Fruit fly (Drosophila melanogaster) whole organism, embryonic: Measurements from ENCODE around the gene CG5697.
A peak's percentile ranks its signal among the peaks of the same experiment; 100 is the strongest.

Source experiments
- Adf1 ChIP-seq: fragments of 200-800 bp; sonication (Bioruptor generic); IDR thresholded peaks from 2 replicates; pipeline ENCODE4 v1.3.6; 2022; ENCODE audit warnings: missing biosample characterization, missing genetic modification characterization
- Bgb ChIP-seq: fragments of 200-800 bp; sonication (Bioruptor generic); IDR thresholded peaks from 2 replicates; pipeline ENCODE4 v1.3.6; 2022; ENCODE audit warnings: missing biosample characterization, missing genetic modification characterization; ENCODE audit not compliant: partially characterized antibody
- CG10147 ChIP-seq: fragments of 200-800 bp; sonication (Bioruptor generic); optimal IDR thresholded peaks from 2 replicates; lab custom pipeline; 2019; ENCODE audit warnings: missing biosample characterization, mild to moderate bottlenecking, missing genetic modification characterization, moderate library complexity
- CG10979 ChIP-seq: fragments of 200-800 bp; sonication (Bioruptor generic); optimal IDR thresholded peaks from 2 replicates; lab custom pipeline; 2018; ENCODE audit warnings: missing biosample characterization, mild to moderate bottlenecking, missing genetic modification characterization, moderate library complexity
- CG11093 ChIP-seq: fragments of 200-800 bp; sonication (Bioruptor generic); IDR thresholded peaks from 3 replicates; pipeline ENCODE4 v1.3.6; 2022; ENCODE audit warnings: missing biosample characterization, missing genetic modification characterization
- CG11504 ChIP-seq: fragments of 200-800 bp; sonication (Bioruptor generic); optimal IDR thresholded peaks from 3 replicates; lab custom pipeline; 2019; ENCODE audit warnings: missing biosample characterization, mild to moderate bottlenecking, missing genetic modification characterization, moderate library complexity
- CG11696 ChIP-seq: fragments of 200-800 bp; sonication (Bioruptor generic); IDR thresholded peaks from 2 replicates; pipeline ENCODE4 v1.3.6; 2022; ENCODE audit warnings: missing biosample characterization, missing genetic modification characterization
- CG12299 ChIP-seq: fragments of 200-800 bp; sonication (Bioruptor generic); optimal IDR thresholded peaks from 2 replicates; lab custom pipeline; 2018; ENCODE audit warnings: missing biosample characterization, mild to moderate bottlenecking, missing genetic modification characterization
- CG12391 ChIP-seq: fragments of 200-800 bp; sonication (Bioruptor generic); optimal IDR thresholded peaks from 3 replicates; lab custom pipeline; 2018; ENCODE audit warnings: missing biosample characterization, mild to moderate bottlenecking, missing genetic modification characterization, moderate library complexity
- CG16779 ChIP-seq: fragments of 200-800 bp; sonication (Bioruptor generic); IDR thresholded peaks from 2 replicates; pipeline ENCODE4 v1.3.6; 2022; ENCODE audit warnings: missing biosample characterization, missing genetic modification characterization
- CG16813 ChIP-seq: fragments of 200-800 bp; sonication (Bioruptor generic); IDR thresholded peaks from 3 replicates; pipeline ENCODE4 v1.3.6; 2022; ENCODE audit warnings: missing biosample characterization, missing genetic modification characterization; ENCODE audit not compliant: partially characterized antibody
- CG18262 ChIP-seq: fragments of 200-800 bp; optimal IDR thresholded peaks from 3 replicates; lab custom pipeline; 2019; ENCODE audit warnings: missing biosample characterization, mild to moderate bottlenecking, missing genetic modification characterization, moderate library complexity
- CG18476 ChIP-seq: fragments of 200-800 bp; sonication (Bioruptor generic); optimal IDR thresholded peaks from 2 replicates; lab custom pipeline; 2016; ENCODE audit warnings: missing biosample characterization, mild to moderate bottlenecking, missing genetic modification characterization
- CG2120 ChIP-seq: fragments of 200-800 bp; sonication (Bioruptor generic); optimal IDR thresholded peaks from 3 replicates; lab custom pipeline; 2016; ENCODE audit warnings: missing biosample characterization, missing genetic modification characterization
- CG32767 ChIP-seq: fragments of 200-800 bp; sonication (Bioruptor generic); IDR thresholded peaks from 2 replicates; pipeline ENCODE4 v1.3.6; 2022; ENCODE audit warnings: missing biosample characterization, missing genetic modification characterization
- CG42726 ChIP-seq: fragments of 200-800 bp; sonication (Bioruptor generic); IDR thresholded peaks from 2 replicates; pipeline ENCODE4 v1.3.6; 2022; ENCODE audit warnings: missing biosample characterization, missing genetic modification characterization; ENCODE audit not compliant: partially characterized antibody
- CG6791 ChIP-seq: fragments of 200-800 bp; sonication (Bioruptor generic); IDR thresholded peaks from 3 replicates; pipeline ENCODE4 v1.3.6; 2022; ENCODE audit warnings: missing biosample characterization, missing genetic modification characterization; ENCODE audit not compliant: partially characterized antibody
- CG7357 ChIP-seq: fragments of 200-800 bp; sonication (Bioruptor generic); IDR thresholded peaks from 3 replicates; pipeline ENCODE4 v1.3.6; 2022; ENCODE audit warnings: missing biosample characterization, missing genetic modification characterization
- CG7987 ChIP-seq: fragments of 200-800 bp; sonication (Bioruptor generic); optimal IDR thresholded peaks from 2 replicates; lab custom pipeline; 2018; ENCODE audit warnings: missing biosample characterization, mild to moderate bottlenecking, missing genetic modification characterization, moderate library complexity
- CG8281 ChIP-seq: fragments of 200-800 bp; sonication (Bioruptor generic); optimal IDR thresholded peaks from 2 replicates; lab custom pipeline; 2018; ENCODE audit warnings: missing biosample characterization, mild to moderate bottlenecking, missing genetic modification characterization, moderate library complexity
- CG9609 ChIP-seq: fragments of 200-800 bp; sonication (Bioruptor generic); optimal IDR thresholded peaks from 3 replicates; lab custom pipeline; 2016; ENCODE audit warnings: missing biosample characterization, missing genetic modification characterization
- CHES-1-like ChIP-seq: fragments of 200-800 bp; sonication (Bioruptor generic); optimal IDR thresholded peaks from 2 replicates; lab custom pipeline; 2016; ENCODE audit warnings: missing biosample characterization, missing genetic modification characterization
- CkIIα-i1 ChIP-seq: fragments of 200-800 bp; sonication (Bioruptor generic); IDR thresholded peaks from 2 replicates; pipeline ENCODE4 v1.3.6; 2022; ENCODE audit warnings: missing biosample characterization, missing genetic modification characterization
- Dbx ChIP-seq: fragments of 200-800 bp; sonication (Bioruptor generic); IDR thresholded peaks from 3 replicates; pipeline ENCODE4 v1.3.6; 2022; ENCODE audit warnings: missing biosample characterization, missing genetic modification characterization
- Dip2 ChIP-seq: fragments of 200-800 bp; sonication (Bioruptor generic); IDR thresholded peaks from 2 replicates; pipeline ENCODE4 v1.3.6; 2022; ENCODE audit warnings: missing biosample characterization, missing genetic modification characterization
- Fer1 ChIP-seq: fragments of 200-800 bp; sonication (Bioruptor generic); optimal IDR thresholded peaks from 2 replicates; lab custom pipeline; 2017; ENCODE audit warnings: missing biosample characterization, mild to moderate bottlenecking, missing genetic modification characterization
- Hey ChIP-seq: fragments of 200-800 bp; sonication (Bioruptor generic); optimal IDR thresholded peaks from 3 replicates; lab custom pipeline; 2018; ENCODE audit warnings: missing biosample characterization, mild to moderate bottlenecking, missing genetic modification characterization
- Jarid2 ChIP-seq: fragments of 200-800 bp; sonication (Bioruptor generic); optimal IDR thresholded peaks from 3 replicates; lab custom pipeline; 2017; ENCODE audit warnings: mild to moderate bottlenecking, missing biosample characterization, missing genetic modification reagents, missing genetic modification characterization
- MBD-R2 ChIP-seq: fragments of 200-800 bp; sonication (Bioruptor generic); IDR thresholded peaks from 2 replicates; pipeline ENCODE4 v1.3.6; 2022; ENCODE audit warnings: missing biosample characterization, missing genetic modification characterization
- MESR4 ChIP-seq: fragments of 200-800 bp; sonication (Bioruptor generic); optimal IDR thresholded peaks from 2 replicates; lab custom pipeline; 2018; ENCODE audit warnings: missing biosample characterization, mild to moderate bottlenecking, missing genetic modification characterization, moderate library complexity
- NfI ChIP-seq: fragments of 200-800 bp; sonication (Bioruptor generic); optimal IDR thresholded peaks from 3 replicates; lab custom pipeline; 2018; ENCODE audit warnings: missing biosample characterization, mild to moderate bottlenecking, missing genetic modification characterization, moderate library complexity
- Ravus ChIP-seq: fragments of 200-800 bp; sonication (Bioruptor generic); IDR thresholded peaks from 2 replicates; pipeline ENCODE4 v1.3.6; 2022; ENCODE audit warnings: missing biosample characterization, missing genetic modification characterization
- Rx ChIP-seq: fragments of 200-800 bp; sonication (Bioruptor generic); IDR thresholded peaks from 2 replicates; pipeline ENCODE4 v1.3.6; 2022; ENCODE audit warnings: missing biosample characterization, missing genetic modification characterization
- ab ChIP-seq: fragments of 200-800 bp; sonication (Bioruptor generic); optimal IDR thresholded peaks from 2 replicates; lab custom pipeline; 2016; ENCODE audit warnings: missing biosample characterization, missing genetic modification characterization
- al ChIP-seq: fragments of 200-800 bp; sonication (Bioruptor generic); IDR thresholded peaks from 2 replicates; pipeline ENCODE4 v1.3.6; 2022; ENCODE audit warnings: missing biosample characterization, missing genetic modification characterization
- ara ChIP-seq: fragments of 200-800 bp; sonication (Bioruptor generic); IDR thresholded peaks from 2 replicates; pipeline ENCODE4 v1.3.6; 2022; ENCODE audit warnings: missing biosample characterization, missing genetic modification characterization
- croc ChIP-seq: fragments of 200-800 bp; sonication (Bioruptor generic); conservative IDR thresholded peaks from 3 replicates; pipeline ENCODE4 v1.3.6; 2022; ENCODE audit warnings: missing biosample characterization, missing genetic modification characterization
- dimm ChIP-seq: fragments of 200-800 bp; sonication (Bioruptor generic); IDR thresholded peaks from 2 replicates; pipeline ENCODE4 v1.3.6; 2022; ENCODE audit warnings: missing biosample characterization, missing genetic modification characterization
- disco-r ChIP-seq: fragments of 200-800 bp; sonication (Bioruptor generic); optimal IDR thresholded peaks from 2 replicates; lab custom pipeline; 2016; ENCODE audit warnings: missing biosample characterization, missing genetic modification characterization
- dpn ChIP-seq, 2 experiments: fragments of 200-800 bp; sonication (Bioruptor generic); optimal IDR thresholded peaks; 3 replicates each; lab custom pipeline; 2016; ENCODE audit warnings: missing biosample characterization in 2 of 2, missing genetic modification characterization in 2 of 2
- dysf ChIP-seq: fragments of 200-800 bp; sonication (Bioruptor generic); IDR thresholded peaks from 3 replicates; pipeline ENCODE4 v1.3.6; 2022; ENCODE audit warnings: missing biosample characterization, missing genetic modification characterization
- ewg ChIP-seq: fragments of 200-800 bp; sonication (Bioruptor generic); optimal IDR thresholded peaks from 3 replicates; lab custom pipeline; 2017; ENCODE audit warnings: mild to moderate bottlenecking, missing biosample characterization, missing genetic modification reagents, missing genetic modification characterization
- fd3F ChIP-seq: fragments of 200-800 bp; sonication (Bioruptor generic); optimal IDR thresholded peaks from 2 replicates; lab custom pipeline; 2018; ENCODE audit warnings: missing biosample characterization, mild to moderate bottlenecking, missing genetic modification characterization, moderate library complexity
- fd96Cb ChIP-seq: fragments of 200-800 bp; sonication (Bioruptor generic); optimal IDR thresholded peaks from 2 replicates; lab custom pipeline; 2018; ENCODE audit warnings: missing biosample characterization, mild to moderate bottlenecking, missing genetic modification characterization, moderate library complexity
- gsb-n ChIP-seq: fragments of 200-800 bp; sonication (Bioruptor generic); optimal IDR thresholded peaks from 3 replicates; lab custom pipeline; 2018; ENCODE audit warnings: missing biosample characterization, mild to moderate bottlenecking, missing genetic modification characterization
- ind ChIP-seq: fragments of 200-800 bp; sonication (Bioruptor generic); optimal IDR thresholded peaks from 3 replicates; lab custom pipeline; 2016; ENCODE audit warnings: missing biosample characterization, missing genetic modification characterization
- pnt ChIP-seq: fragments of 200-800 bp; sonication (Bioruptor generic); optimal IDR thresholded peaks from 3 replicates; lab custom pipeline; 2016; ENCODE audit warnings: missing biosample characterization, missing genetic modification characterization
- psq ChIP-seq: fragments of 200-800 bp; sonication (Bioruptor generic); optimal IDR thresholded peaks from 2 replicates; lab custom pipeline; 2017; ENCODE audit warnings: missing biosample characterization, missing genetic modification characterization
- sens-2 ChIP-seq: fragments of 200-800 bp; sonication (Bioruptor generic); IDR thresholded peaks from 2 replicates; pipeline ENCODE4 v1.3.6; 2022; ENCODE audit warnings: missing biosample characterization, missing genetic modification characterization
- zen ChIP-seq: fragments of 200-800 bp; sonication (Bioruptor generic); optimal IDR thresholded peaks from 3 replicates; lab custom pipeline; 2018; ENCODE audit warnings: missing biosample characterization, mild to moderate bottlenecking, missing genetic modification characterization, moderate library complexity
- zfh1 ChIP-seq: fragments of 200-800 bp; sonication (Bioruptor generic); IDR thresholded peaks from 3 replicates; pipeline ENCODE4 v1.3.6; 2022; ENCODE audit warnings: missing biosample characterization, missing genetic modification characterization

CG5697 gene

DNA sequence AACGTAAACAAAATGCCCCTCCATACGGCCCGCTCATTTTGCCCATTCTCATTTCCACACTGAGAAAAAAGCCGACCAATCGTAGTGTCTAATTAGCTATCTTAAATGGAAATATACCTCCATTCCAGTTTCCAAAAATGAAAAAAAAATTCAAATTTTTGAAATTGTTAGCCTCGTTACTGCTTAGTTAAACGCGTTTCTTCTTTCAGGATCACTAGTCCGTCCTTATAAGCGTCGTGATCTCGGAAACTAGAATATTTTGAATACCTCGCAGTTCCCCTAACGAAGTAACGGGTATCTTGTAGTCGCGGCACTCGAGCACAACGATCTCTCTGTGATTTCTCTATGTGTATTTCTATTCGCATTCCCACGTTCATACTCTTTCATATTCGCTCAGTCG, 26.1 kb upstream of the CG5697 start (continued):
- TF ChIP-seq dpn (GFP tag; optimal IDR thresholded peaks at IDR 0.05; lab: Kevin White, UChicago) (peak; percentile 45 to 54), Hey (tag; lab: Kevin White, UChicago) (no peak), NfI (GFP tag; lab: Kevin White, UChicago) (peak; percentile 52), al (peak; percentile 44; the same call in 1 of the 2 replicates), fd3F (peak; percentile 44), Rx (GFP tag; lab: Robert Waterston, UW) (no peak), dysf (GFP tag; lab: Robert Waterston, UW) (peak; percentile 77), CG11093 (GFP tag; lab: Robert Waterston, UW) (peak; percentile 51; the same call in 1 of the 3 replicates), CG12391 (tag; lab: Kevin White, UChicago) (peak; percentile 39), gsb-n (tag; lab: Kevin White, UChicago) (no peak), CHES-1-like (no peak), CG16779 (GFP tag; lab: Robert Waterston, UW) (no peak), fd96Cb (tag; lab: Kevin White, UChicago) (no peak), CG16813 (GFP tag; lab: Robert Waterston, UW) (no peak), CG9609 (GFP tag; lab: Kevin White, UChicago) (peak; percentile 37), ab (GFP tag; lab: Kevin White, UChicago) (no peak), psq (GFP tag; lab: Kevin White, UChicago) (no peak), ara (GFP tag; lab: Robert Waterston, UW) (no peak), CG2120 (GFP tag; lab: Kevin White, UChicago) (peak; percentile 73), zen (tag; lab: Kevin White, UChicago) (no peak), CG12299 (tag; lab: Kevin White, UChicago) (no peak), CG11504 (tag; lab: Kevin White, UChicago) (peak; percentile 80), CG6791 (GFP tag; lab: Robert Waterston, UW) (no peak), ind (GFP tag; lab: Kevin White, UChicago) (peak; percentile 40), sens-2 (no peak), Bgb (no peak), disco-r (GFP tag; lab: Kevin White, UChicago) (peak; percentile 59), CG7987 (no peak), CG18476 (peak; percentile 17), Jarid2 (GFP tag; lab: Kevin White, UChicago) (no peak), pnt (GFP tag; lab: Kevin White, UChicago) (peak; percentile 43), MESR4 (no peak), CG8281 (tag; lab: Kevin White, UChicago) (peak; percentile 4), dimm (GFP tag; lab: Robert Waterston, UW) (no peak), zfh1 (GFP tag; lab: Robert Waterston, UW) (0 out of 3 replicates have a peak, but pooled peaks have one; percentile 27), CG42726 (GFP tag; lab: Robert Waterston, UW) (no peak), croc (GFP tag; lab: Robert Waterston, UW) (no peak), CkIIα-i1 (GFP tag; lab: Robert Waterston, UW) (no peak), MBD-R2 (no peak; the same call in 1 of the 2 replicates), ewg (GFP tag; lab: Kevin White, UChicago) (peak; percentile 23), CG32767 (GFP tag; lab: Robert Waterston, UW) (0 out of 2 replicates have a peak, but pooled peaks have one; percentile 29), CG11696 (GFP tag; lab: Robert Waterston, UW) (no peak), Ravus (no peak), Dip2 (no peak), CG10147 (GFP tag; lab: Kevin White, UChicago) (peak; percentile 8), CG7357 (GFP tag; lab: Robert Waterston, UW) (peak; percentile 73), Fer1 (GFP tag; lab: Kevin White, UChicago) (peak; percentile 55), Adf1 (GFP tag; lab: Robert Waterston, UW) (no peak), Dbx (GFP tag; lab: Robert Waterston, UW) (peak; percentile 53; the same call in 1 of the 3 replicates), CG10979 (tag; lab: Kevin White, UChicago) (no peak), CG18262 (peak; percentile 62)
